Worm (Caenorhabditis elegans): ENCODE data around the gene F56H9.6.

ce11 chrV:12596795-12597194, 32.8 kb downstream of the F56H9.6 start:
- TF ChIP-seq sem-2 (GFP tag; optimal IDR thresholded peaks at IDR 0.05) (peak; percentile 67), pha-4 (tag; optimal IDR thresholded peaks at IDR 0.05) (peak; percentile 63), lin-13 (tag; optimal IDR thresholded peaks at IDR 0.05) (peak; percentile 25), sptf-1 (tag; optimal IDR thresholded peaks at IDR 0.05) (peak; percentile 85), snpc-4 (tag; optimal IDR thresholded peaks at IDR 0.05) (no peak), mep-1 (tag; optimal IDR thresholded peaks at IDR 0.05) (no peak), elt-3 (tag; optimal IDR thresholded peaks at IDR 0.05) (no peak), nhr-237 (tag; optimal IDR thresholded peaks at IDR 0.05) (no peak), bed-3 (GFP tag; optimal IDR thresholded peaks at IDR 0.05) (peak; percentile 64)

All from whole organism, mixed stage, embryonic.